Fruit fly (Drosophila melanogaster) whole organism: ENCODE measurements around the gene Poc1.

Experiments used
- CG8478 ChIP-seq: fragments of >200 bp; optimal IDR thresholded peaks from 2 replicates; lab custom pipeline; 2018; ENCODE audit warnings: inconsistent platforms
- Dll ChIP-seq: fragments of >200 bp; optimal IDR thresholded peaks from 2 replicates; lab custom pipeline; 2017
- EcR ChIP-seq, 2 experiments: fragments of >200 bp; optimal IDR thresholded peaks; 2 replicates each; lab custom pipeline; 2017; ENCODE audit warnings: missing biosample characterization in 2 of 2, missing genetic modification characterization in 2 of 2, missing genetic modification reagents in 2 of 2
- pan ChIP-seq: fragments of >200 bp; optimal IDR thresholded peaks from 2 replicates; lab custom pipeline; 2017
- psq ChIP-seq: fragments of >200 bp; optimal IDR thresholded peaks from 2 replicates; lab custom pipeline; 2017
- usp ChIP-seq: fragments of >200 bp; optimal IDR thresholded peaks from 2 replicates; lab custom pipeline; 2017; ENCODE audit warnings: missing biosample characterization, missing genetic modification characterization, mixed read lengths

DNA sequence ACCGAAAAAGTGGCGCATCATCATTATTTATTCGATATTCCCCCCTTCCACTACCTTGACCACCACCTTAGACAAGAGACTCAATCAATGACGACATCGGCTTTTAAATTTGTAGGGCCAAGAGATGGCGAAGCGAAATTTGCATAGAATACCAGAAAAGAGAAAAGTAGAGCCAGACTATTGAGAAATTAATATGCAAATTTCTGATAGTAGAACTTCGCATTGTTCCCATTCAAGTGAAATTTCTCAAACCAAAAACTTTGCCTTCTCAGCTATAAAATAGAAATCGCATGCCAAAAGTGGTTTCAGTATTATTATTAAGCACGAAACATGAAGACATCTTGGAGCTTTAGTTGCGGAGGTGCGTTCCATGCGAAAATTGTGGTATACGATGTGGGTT is 12.1 kb downstream of the Poc1 start, which contains the start of gene CG14111:
- TF ChIP-seq pan (lab: Kevin White, UChicago) (no peak), CG8478 (lab: Kevin White, UChicago) (no peak), usp (no peak), psq (no peak), Dll (no peak), EcR (GFP tag; optimal IDR thresholded peaks at IDR 0.05; lab: Kevin White, UChicago) (no peak)
